Fruit fly (Drosophila melanogaster) whole organism, embryonic: ENCODE data around the gene Naxd.

ENCODE experiments used
- Abd-B ChIP-seq: fragments of 200-800 bp; sonication (Bioruptor generic); optimal IDR thresholded peaks from 2 replicates; lab custom pipeline; 2018; ENCODE audit warnings: missing biosample characterization, mild to moderate bottlenecking, missing genetic modification characterization, moderate library complexity
- CG12659 ChIP-seq: fragments of 200-800 bp; sonication (Bioruptor generic); optimal IDR thresholded peaks from 3 replicates; lab custom pipeline; 2017; ENCODE audit warnings: mild to moderate bottlenecking, missing biosample characterization, missing genetic modification reagents, missing genetic modification characterization
- CG13287 ChIP-seq: fragments of 200-800 bp; sonication (Bioruptor generic); IDR thresholded peaks from 2 replicates; pipeline ENCODE4 v1.3.6; 2022; ENCODE audit warnings: missing biosample characterization, missing genetic modification characterization; ENCODE audit not compliant: partially characterized antibody
- CG13296 ChIP-seq: fragments of 200-800 bp; sonication (Bioruptor generic); optimal IDR thresholded peaks from 3 replicates; lab custom pipeline; 2018; ENCODE audit warnings: missing biosample characterization, mild to moderate bottlenecking, missing genetic modification characterization
- CG14050 ChIP-seq: fragments of 200-800 bp; sonication (Bioruptor generic); IDR thresholded peaks from 3 replicates; pipeline ENCODE4 v1.3.6; 2022; ENCODE audit warnings: missing biosample characterization, missing genetic modification characterization
- CG15011 ChIP-seq: fragments of 200-800 bp; sonication (Bioruptor generic); optimal IDR thresholded peaks from 3 replicates; lab custom pipeline; 2018; ENCODE audit warnings: missing biosample characterization, mild to moderate bottlenecking, missing genetic modification characterization
- CG1647 ChIP-seq: fragments of 200-800 bp; sonication (Bioruptor generic); optimal IDR thresholded peaks from 3 replicates; lab custom pipeline; 2016; ENCODE audit warnings: missing biosample characterization, missing genetic modification characterization
- CG16815 ChIP-seq: fragments of 200-800 bp; sonication (Bioruptor generic); optimal IDR thresholded peaks from 3 replicates; lab custom pipeline; 2017; ENCODE audit warnings: missing biosample characterization, mild to moderate bottlenecking, missing genetic modification characterization
- CG17385 ChIP-seq: fragments of 200-800 bp; sonication (Bioruptor generic); optimal IDR thresholded peaks from 3 replicates; lab custom pipeline; 2018; ENCODE audit warnings: missing biosample characterization, mild to moderate bottlenecking, missing genetic modification characterization
- CG31224 ChIP-seq: fragments of 200-800 bp; sonication (Bioruptor generic); IDR thresholded peaks from 2 replicates; pipeline ENCODE4 v1.3.6; 2022; ENCODE audit warnings: missing biosample characterization, missing genetic modification characterization
- CG3726 ChIP-seq: fragments of 200-800 bp; sonication (Bioruptor generic); IDR thresholded peaks from 3 replicates; pipeline ENCODE4, ENCODE4 v1.3.6; 2022; ENCODE audit warnings: missing biosample characterization, missing genetic modification characterization
- CG4360 ChIP-seq: fragments of 200-800 bp; sonication (Bioruptor generic); IDR thresholded peaks from 2 replicates; pipeline ENCODE4 v1.3.6; 2022; ENCODE audit warnings: missing biosample characterization, missing genetic modification characterization
- CG4617 ChIP-seq: fragments of 200-800 bp; sonication (Bioruptor generic); optimal IDR thresholded peaks from 3 replicates; lab custom pipeline; 2016; ENCODE audit warnings: missing biosample characterization, missing genetic modification characterization, borderline replicate concordance
- CG4820 ChIP-seq: fragments of 200-800 bp; sonication (Bioruptor generic); optimal IDR thresholded peaks from 3 replicates; lab custom pipeline; 2016; ENCODE audit warnings: missing biosample characterization, missing genetic modification characterization
- CG4854 ChIP-seq: fragments of 200-800 bp; sonication (Bioruptor generic); optimal IDR thresholded peaks from 2 replicates; lab custom pipeline; 2016; ENCODE audit warnings: missing biosample characterization, missing genetic modification characterization, inconsistent platforms
- CG7963 ChIP-seq: fragments of 200-800 bp; sonication (Bioruptor generic); IDR thresholded peaks from 3 replicates; pipeline ENCODE4 v1.3.6; 2022; ENCODE audit warnings: missing biosample characterization, missing genetic modification characterization; ENCODE audit not compliant: partially characterized antibody
- CG8478 ChIP-seq: fragments of >200 bp; optimal IDR thresholded peaks from 2 replicates; lab custom pipeline; 2018
- Chrac-16 ChIP-seq: fragments of 200-800 bp; sonication (Bioruptor generic); optimal IDR thresholded peaks from 3 replicates; lab custom pipeline; 2016; ENCODE audit warnings: missing biosample characterization, missing genetic modification characterization
- Deaf1 ChIP-seq: fragments of 200-800 bp; optimal IDR thresholded peaks from 3 replicates; lab custom pipeline; 2019; ENCODE audit warnings: missing biosample characterization, mild to moderate bottlenecking, missing genetic modification characterization, moderate library complexity
- Dfd ChIP-seq, 2 experiments: fragments of >200 bp; optimal IDR thresholded peaks; 2 replicates each; lab custom pipeline; 2017; ENCODE audit warnings: missing biosample characterization in 2 of 2, missing genetic modification characterization in 2 of 2
- Dp ChIP-seq: fragments of 200-800 bp; sonication (Bioruptor generic); optimal IDR thresholded peaks from 2 replicates; lab custom pipeline; 2018; ENCODE audit warnings: missing biosample characterization, mild to moderate bottlenecking, missing genetic modification characterization, moderate library complexity
- Oli ChIP-seq: fragments of 200-800 bp; sonication (Bioruptor generic); optimal IDR thresholded peaks from 2 replicates; lab custom pipeline; 2018; ENCODE audit warnings: missing biosample characterization, mild to moderate bottlenecking, missing genetic modification characterization, moderate library complexity
- Optix ChIP-seq: fragments of 200-800 bp; sonication (Bioruptor generic); IDR thresholded peaks from 3 replicates; pipeline ENCODE4 v1.3.6; 2022; ENCODE audit warnings: missing biosample characterization, missing genetic modification characterization
- Rx ChIP-seq: fragments of 200-800 bp; sonication (Bioruptor generic); IDR thresholded peaks from 2 replicates; pipeline ENCODE4 v1.3.6; 2022; ENCODE audit warnings: missing biosample characterization, missing genetic modification characterization
- Sin3A ChIP-seq: fragments of >200 bp; optimal IDR thresholded peaks from 2 replicates; lab custom pipeline; 2018
- Ssrp ChIP-seq: fragments of 200-800 bp; sonication (Bioruptor generic); optimal IDR thresholded peaks from 2 replicates; lab custom pipeline; 2018; ENCODE audit warnings: missing biosample characterization, mild to moderate bottlenecking, missing genetic modification characterization, moderate library complexity
- Stat92E ChIP-seq, 3 experiments: fragments of >200 bp in 2 of 3; fragments of 200-800 bp in 1 of 3; sonication (Bioruptor generic) in 1 of 3; optimal IDR thresholded peaks; 2 replicates each; lab custom pipeline; 2017 to 2019; ENCODE audit warnings: missing biosample characterization in 3 of 3, missing genetic modification characterization in 3 of 3, mild to moderate bottlenecking in 1 of 3, moderate library complexity in 1 of 3
- amos ChIP-seq: fragments of 200-800 bp; sonication (Bioruptor generic); IDR thresholded peaks from 2 replicates; pipeline ENCODE4 v1.3.6; 2022; ENCODE audit warnings: missing biosample characterization, missing genetic modification characterization; ENCODE audit not compliant: partially characterized antibody
- ash1 ChIP-seq: fragments of 200-800 bp; sonication (Bioruptor generic); optimal IDR thresholded peaks from 2 replicates; lab custom pipeline; 2018; ENCODE audit warnings: missing biosample characterization, mild to moderate bottlenecking, missing genetic modification characterization
- bbx ChIP-seq: fragments of 200-800 bp; sonication (Bioruptor generic); IDR thresholded peaks from 2 replicates; pipeline ENCODE4 v1.3.6; 2022; ENCODE audit warnings: missing biosample characterization, missing genetic modification characterization; ENCODE audit not compliant: partially characterized antibody
- chif ChIP-seq, 2 experiments: fragments of 200-800 bp; sonication (Bioruptor generic); optimal IDR thresholded peaks; 3 replicates each; lab custom pipeline; 2016; ENCODE audit warnings: missing biosample characterization in 2 of 2, missing genetic modification characterization in 2 of 2
- croc ChIP-seq: fragments of 200-800 bp; sonication (Bioruptor generic); conservative IDR thresholded peaks from 3 replicates; pipeline ENCODE4 v1.3.6; 2022; ENCODE audit warnings: missing biosample characterization, missing genetic modification characterization
- crp ChIP-seq, 2 experiments: fragments of 200-800 bp; sonication (Bioruptor generic); optimal IDR thresholded peaks; 2 replicates in 1 of 2; 3 replicates in 1 of 2; lab custom pipeline; 2017; ENCODE audit warnings: missing biosample characterization in 2 of 2, missing genetic modification characterization in 2 of 2, mild to moderate bottlenecking in 1 of 2, moderate library complexity in 1 of 2
- dati ChIP-seq: fragments of 200-800 bp; sonication (Bioruptor generic); IDR thresholded peaks from 2 replicates; pipeline ENCODE4 v1.3.6; 2022; ENCODE audit warnings: missing biosample characterization, missing genetic modification characterization
- eve ChIP-seq, 2 experiments: fragments of >200 bp; optimal IDR thresholded peaks; 2 replicates each; lab custom pipeline; 2017; ENCODE audit warnings: missing biosample characterization in 2 of 2, missing genetic modification characterization in 2 of 2
- ftz-f1 ChIP-seq: fragments of 200-800 bp; sonication (Bioruptor generic); optimal IDR thresholded peaks from 2 replicates; lab custom pipeline; 2016; ENCODE audit warnings: missing biosample characterization, missing genetic modification characterization
- gcm2 ChIP-seq: fragments of 200-800 bp; sonication (Bioruptor generic); optimal IDR thresholded peaks from 2 replicates; lab custom pipeline; 2016; ENCODE audit warnings: missing biosample characterization, missing genetic modification characterization
- grn ChIP-seq: fragments of 200-800 bp; sonication (Bioruptor generic); optimal IDR thresholded peaks from 3 replicates; lab custom pipeline; 2017; ENCODE audit warnings: missing biosample characterization, missing genetic modification characterization
- insv ChIP-seq, 2 experiments: fragments of 200-800 bp; sonication (Bioruptor generic); optimal IDR thresholded peaks; 3 replicates each; lab custom pipeline; 2016 to 2018; ENCODE audit warnings: missing biosample characterization in 2 of 2, missing genetic modification characterization in 2 of 2
- jigr1 ChIP-seq: fragments of 200-800 bp; sonication (Bioruptor generic); IDR thresholded peaks from 3 replicates; pipeline ENCODE4 v1.3.6; 2022; ENCODE audit warnings: missing biosample characterization, missing genetic modification characterization
- kni ChIP-seq: fragments of 200-800 bp; sonication (Bioruptor generic); optimal IDR thresholded peaks from 3 replicates; lab custom pipeline; 2017; ENCODE audit warnings: mild to moderate bottlenecking, missing biosample characterization, missing genetic modification reagents, missing genetic modification characterization
- lmd ChIP-seq: fragments of 200-800 bp; sonication (Bioruptor generic); IDR thresholded peaks from 2 replicates; pipeline ENCODE4 v1.3.6; 2022; ENCODE audit warnings: missing biosample characterization, missing genetic modification characterization
- onecut ChIP-seq: fragments of 200-800 bp; sonication (Bioruptor generic); IDR thresholded peaks from 2 replicates; pipeline ENCODE4 v1.3.6; 2022; ENCODE audit warnings: missing biosample characterization, missing genetic modification characterization
- pum ChIP-seq: fragments of 200-800 bp; sonication (Bioruptor generic); optimal IDR thresholded peaks from 2 replicates; lab custom pipeline; 2016; ENCODE audit warnings: missing biosample characterization, missing genetic modification characterization
- sd ChIP-seq: fragments of 200-800 bp; sonication (Bioruptor generic); optimal IDR thresholded peaks from 3 replicates; lab custom pipeline; 2018; ENCODE audit warnings: missing biosample characterization, mild to moderate bottlenecking, missing genetic modification characterization, moderate library complexity
- sens ChIP-seq: fragments of 200-800 bp; sonication (Bioruptor generic); peaks from one replicate; lab custom pipeline; 2016; ENCODE audit warnings: missing biosample characterization, missing genetic modification characterization
- sens-2 ChIP-seq: fragments of 200-800 bp; sonication (Bioruptor generic); IDR thresholded peaks from 2 replicates; pipeline ENCODE4 v1.3.6; 2022; ENCODE audit warnings: missing biosample characterization, missing genetic modification characterization
- sisA ChIP-seq: fragments of 200-800 bp; sonication (Bioruptor generic); IDR thresholded peaks from 2 replicates; pipeline ENCODE4 v1.3.6; 2022; ENCODE audit warnings: missing biosample characterization, missing genetic modification characterization
- stwl ChIP-seq: fragments of 200-800 bp; sonication (Bioruptor generic); optimal IDR thresholded peaks from 3 replicates; lab custom pipeline; 2018; ENCODE audit warnings: missing biosample characterization, mild to moderate bottlenecking, missing genetic modification characterization, moderate library complexity
- sug ChIP-seq: fragments of 200-800 bp; optimal IDR thresholded peaks from 2 replicates; lab custom pipeline; 2019; ENCODE audit warnings: missing biosample characterization, mild to moderate bottlenecking, missing genetic modification characterization, moderate library complexity
- unpg ChIP-seq: fragments of 200-800 bp; sonication (Bioruptor generic); optimal IDR thresholded peaks from 3 replicates; lab custom pipeline; 2018; ENCODE audit warnings: missing biosample characterization, mild to moderate bottlenecking, missing genetic modification characterization, moderate library complexity

The Naxd gene

DNA sequence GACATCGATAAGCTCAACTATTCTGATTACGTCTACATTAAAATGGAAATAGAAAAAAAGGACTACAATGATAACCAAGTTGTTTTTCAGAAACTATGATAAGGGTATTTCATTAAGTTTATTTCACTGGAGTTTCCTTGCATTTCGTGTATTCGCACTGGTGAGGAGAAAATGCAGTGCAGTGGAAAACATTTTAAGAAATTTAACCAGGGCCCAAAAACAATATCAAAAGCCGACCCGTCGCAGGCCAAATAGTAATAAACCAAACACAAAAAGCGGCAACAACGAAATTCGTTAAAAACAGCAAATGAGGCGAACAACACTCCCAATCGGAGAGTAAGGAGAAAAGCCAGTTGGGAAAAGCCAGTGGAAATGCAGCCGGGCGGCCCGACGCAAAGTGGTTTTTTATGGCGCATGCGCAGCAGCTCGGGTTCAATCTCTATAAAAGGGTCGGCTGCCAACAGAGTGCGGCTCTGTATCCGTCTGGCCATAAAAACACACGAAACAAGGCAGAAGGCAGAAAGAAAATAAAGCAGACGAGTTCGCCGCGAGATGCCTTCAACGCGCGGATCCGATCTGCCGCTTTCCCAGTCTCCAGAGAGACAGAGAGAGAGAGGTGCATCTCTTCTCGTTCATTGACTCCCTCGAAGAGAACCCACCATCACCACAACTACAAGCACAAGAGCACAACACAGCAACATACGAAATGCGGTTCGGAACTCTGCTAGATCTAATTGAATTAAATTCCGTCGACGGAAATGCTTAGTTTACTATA is 16.4 kb downstream of the Naxd start (continued):
- TF ChIP-seq amos (GFP tag; lab: Robert Waterston, UW): no peak
- no peak for TF ChIP-seq Dfd (GFP tag; optimal IDR thresholded peaks at IDR 0.05; lab: Kevin White, UChicago)
- TF ChIP-seq CG4820 (GFP tag; lab: Kevin White, UChicago): no peak
- no peak for TF ChIP-seq gcm2 (GFP tag; lab: Kevin White, UChicago)
- TF ChIP-seq CG1647: no peak
- no peak for TF ChIP-seq CG13296 (GFP tag; lab: Kevin White, UChicago)
- TF ChIP-seq chif (GFP tag; optimal IDR thresholded peaks at IDR 0.05; lab: Kevin White, UChicago): no peak
- no peak for TF ChIP-seq Stat92E (GFP tag; optimal IDR thresholded peaks at IDR 0.05; lab: Kevin White, UChicago)
- TF ChIP-seq CG15011: no peak
- no peak for TF ChIP-seq CG17385 (GFP tag; lab: Kevin White, UChicago)
- no peak for TF ChIP-seq CG16815
- TF ChIP-seq Oli: no peak
- TF ChIP-seq CG14050 (GFP tag; lab: Robert Waterston, UW): no peak
- no peak for TF ChIP-seq CG4360 (GFP tag; lab: Robert Waterston, UW)
- TF ChIP-seq CG3726 (GFP tag; lab: Robert Waterston, UW): no peak
- TF ChIP-seq jigr1: no peak
- TF ChIP-seq CG13287 (GFP tag; lab: Robert Waterston, UW): no peak
- no peak for TF ChIP-seq sisA
- peak; percentile 79 for TF ChIP-seq sens (GFP tag; lab: Kevin White, UChicago)
- no peak for TF ChIP-seq CG8478 (lab: Kevin White, UChicago)
- no peak for TF ChIP-seq sd
- TF ChIP-seq Deaf1 (tag; lab: Kevin White, UChicago): peak; percentile 41
- TF ChIP-seq Ssrp (tag; lab: Kevin White, UChicago): no peak
- no peak for TF ChIP-seq sens-2 (GFP tag; lab: Robert Waterston, UW)
- no peak for TF ChIP-seq Optix (GFP tag; lab: Robert Waterston, UW)
- no peak for TF ChIP-seq grn (GFP tag; lab: Kevin White, UChicago)
- TF ChIP-seq crp (GFP tag; optimal IDR thresholded peaks at IDR 0.05; lab: Kevin White, UChicago): no peak
- no peak for TF ChIP-seq lmd (GFP tag; lab: Robert Waterston, UW)
- TF ChIP-seq Dp (GFP tag; lab: Kevin White, UChicago): no peak
- TF ChIP-seq CG31224 (GFP tag; lab: Robert Waterston, UW): no peak
- TF ChIP-seq ash1 (GFP tag; lab: Kevin White, UChicago): no peak
- no peak for TF ChIP-seq onecut
- no peak for TF ChIP-seq pum
- TF ChIP-seq stwl (tag; lab: Kevin White, UChicago): peak; percentile 32
- TF ChIP-seq CG7963 (GFP tag; lab: Robert Waterston, UW): no peak
- TF ChIP-seq eve (GFP tag; optimal IDR thresholded peaks at IDR 0.05; lab: Kevin White, UChicago): no peak
- TF ChIP-seq CG4617 (GFP tag; lab: Kevin White, UChicago): no peak
- TF ChIP-seq croc (GFP tag; lab: Robert Waterston, UW): no peak
- TF ChIP-seq CG4854 (GFP tag; lab: Kevin White, UChicago): no peak
- no peak for TF ChIP-seq dati
- no peak for TF ChIP-seq sug
- TF ChIP-seq Chrac-16 (GFP tag; lab: Kevin White, UChicago): no peak
- TF ChIP-seq Abd-B (GFP tag; lab: Kevin White, UChicago): no peak
- TF ChIP-seq insv (GFP tag; optimal IDR thresholded peaks at IDR 0.05; lab: Kevin White, UChicago): peak in 1 of 2 experiments; percentile 23
- no peak for TF ChIP-seq bbx
- no peak for TF ChIP-seq CG12659 (GFP tag; lab: Kevin White, UChicago)
- no peak for TF ChIP-seq Sin3A (lab: Kevin White, UChicago)
- TF ChIP-seq unpg (GFP tag; lab: Kevin White, UChicago): no peak
- no peak for TF ChIP-seq ftz-f1
- peak; percentile 36 for TF ChIP-seq kni (GFP tag; lab: Kevin White, UChicago)
- no peak for TF ChIP-seq Rx (GFP tag; lab: Robert Waterston, UW)
